Worm (Caenorhabditis elegans) whole organism, L3 larva: ENCODE measurements around the gene Y62H9A.9.

Experiments
- ceh-16 ChIP-seq: sonication (generic microtip); optimal IDR thresholded peaks from 2 replicates; lab custom pipeline; 2017; ENCODE audit warnings: missing biosample characterization, missing genetic modification characterization
- ceh-28 ChIP-seq: fragments of 150-350 bp; optimal IDR thresholded peaks from 2 replicates; lab custom pipeline; 2014; ENCODE audit warnings: missing biosample characterization, missing genetic modification reagents, missing genetic modification characterization
- ceh-82 ChIP-seq: fragments of 150-350 bp; optimal IDR thresholded peaks from 2 replicates; lab custom pipeline; 2014; ENCODE audit warnings: missing biosample characterization, missing genetic modification characterization
- daf-12 ChIP-seq: fragments of 150-350 bp; optimal IDR thresholded peaks from 2 replicates; lab custom pipeline; 2014; ENCODE audit warnings: missing biosample characterization, missing genetic modification reagents, missing genetic modification characterization
- egl-27 ChIP-seq: sonication (generic microtip); optimal IDR thresholded peaks from 4 replicates; lab custom pipeline; 2017; ENCODE audit warnings: missing biosample characterization, missing genetic modification reagents, missing genetic modification characterization
- egl-5 ChIP-seq: fragments of 150-350 bp; optimal IDR thresholded peaks from 2 replicates; lab custom pipeline; 2017; ENCODE audit warnings: missing biosample characterization, missing genetic modification reagents, missing genetic modification characterization, inconsistent platforms
- elt-2 ChIP-seq: sonication (generic microtip); optimal IDR thresholded peaks from 2 replicates; lab custom pipeline; 2016; ENCODE audit warnings: missing genetic modification reagents, mild to moderate bottlenecking, missing genetic modification characterization, missing compliant biosample characterization
- elt-3 ChIP-seq, 3 experiments: fragments of 150-350 bp in 1 of 3; sonication (generic microtip) in 2 of 3; optimal IDR thresholded peaks; 2 replicates in 2 of 3; 4 replicates in 1 of 3; lab custom pipeline; 2014 to 2017; ENCODE audit warnings: missing biosample characterization in 3 of 3, missing genetic modification characterization in 3 of 3
- fkh-10 ChIP-seq: sonication (generic microtip); optimal IDR thresholded peaks from 2 replicates; lab custom pipeline; 2017; ENCODE audit warnings: missing biosample characterization, missing genetic modification reagents, missing genetic modification characterization
- fkh-2 ChIP-seq: fragments of 150-350 bp; optimal IDR thresholded peaks from 2 replicates; lab custom pipeline; 2014; ENCODE audit warnings: missing biosample characterization, missing genetic modification reagents, missing genetic modification characterization
- fos-1 ChIP-seq: fragments of 150-350 bp; optimal IDR thresholded peaks from 2 replicates; lab custom pipeline; 2014; ENCODE audit warnings: missing biosample characterization, missing genetic modification characterization
- hmg-11 ChIP-seq: sonication (generic microtip); optimal IDR thresholded peaks from 2 replicates; lab custom pipeline; 2016; ENCODE audit warnings: missing genetic modification characterization, missing compliant biosample characterization
- jun-1 ChIP-seq: fragments of 150-350 bp; optimal IDR thresholded peaks from 2 replicates; lab custom pipeline; 2014; ENCODE audit warnings: missing biosample characterization, missing genetic modification reagents, missing genetic modification characterization
- lin-15B ChIP-seq: fragments of 150-350 bp; optimal IDR thresholded peaks from 2 replicates; lab custom pipeline; 2014; ENCODE audit warnings: missing biosample characterization, missing genetic modification characterization
- lin-39 ChIP-seq: fragments of 150-350 bp; optimal IDR thresholded peaks from 2 replicates; lab custom pipeline; 2018; ENCODE audit warnings: missing biosample characterization, missing genetic modification reagents, missing genetic modification characterization
- lsy-12 ChIP-seq: sonication (generic microtip); optimal IDR thresholded peaks from 2 replicates; lab custom pipeline; 2016; ENCODE audit warnings: mild to moderate bottlenecking, missing genetic modification characterization, missing compliant biosample characterization
- mml-1 ChIP-seq: fragments of 150-350 bp; sonication (generic microtip); optimal IDR thresholded peaks from 3 replicates; lab custom pipeline; 2014; ENCODE audit warnings: missing biosample characterization, missing genetic modification characterization
- nfya-1 ChIP-seq: sonication (generic microtip); optimal IDR thresholded peaks from 2 replicates; lab custom pipeline; 2017; ENCODE audit warnings: missing genetic modification characterization, mild to moderate bottlenecking, missing compliant biosample characterization, antibody characterized with exemption, moderate library complexity; ENCODE audit not compliant: insufficient read depth
- nhr-11 ChIP-seq: fragments of 150-350 bp; optimal IDR thresholded peaks from 2 replicates; lab custom pipeline; 2014; ENCODE audit warnings: missing biosample characterization, missing genetic modification characterization
- nhr-12 ChIP-seq: fragments of 150-350 bp; optimal IDR thresholded peaks from 2 replicates; lab custom pipeline; 2014; ENCODE audit warnings: missing biosample characterization, missing genetic modification characterization
- nhr-23 ChIP-seq: fragments of 150-350 bp; optimal IDR thresholded peaks from 2 replicates; lab custom pipeline; 2014; ENCODE audit warnings: missing biosample characterization, missing genetic modification reagents, missing genetic modification characterization
- nhr-25 ChIP-seq: sonication (generic microtip); optimal IDR thresholded peaks from 2 replicates; lab custom pipeline; 2017; ENCODE audit warnings: missing biosample characterization, missing genetic modification characterization
- nhr-28 ChIP-seq: fragments of 150-350 bp; optimal IDR thresholded peaks from 2 replicates; lab custom pipeline; 2014; ENCODE audit warnings: missing biosample characterization, missing genetic modification characterization
- nhr-43 ChIP-seq: sonication (generic microtip); optimal IDR thresholded peaks from 2 replicates; lab custom pipeline; 2016; ENCODE audit warnings: mild to moderate bottlenecking, missing genetic modification characterization, missing compliant biosample characterization; ENCODE audit not compliant: poor library complexity, severe bottlenecking
- nhr-67 ChIP-seq: fragments of 150-350 bp; optimal IDR thresholded peaks from 2 replicates; lab custom pipeline; 2014; ENCODE audit warnings: missing biosample characterization, missing genetic modification characterization
- nhr-77 ChIP-seq: fragments of 150-350 bp; optimal IDR thresholded peaks from 2 replicates; lab custom pipeline; 2014; ENCODE audit warnings: missing biosample characterization, missing genetic modification characterization
- pha-4 ChIP-seq: fragments of 150-350 bp; optimal IDR thresholded peaks from 2 replicates; lab custom pipeline; 2014; ENCODE audit warnings: missing biosample characterization, missing genetic modification reagents, missing genetic modification characterization
- pqm-1 ChIP-seq: fragments of 150-350 bp; optimal IDR thresholded peaks from 2 replicates; lab custom pipeline; 2017; ENCODE audit warnings: missing biosample characterization, missing genetic modification characterization, inconsistent platforms
- skn-1 ChIP-seq: fragments of 150-350 bp; optimal IDR thresholded peaks from 2 replicates; lab custom pipeline; 2014; ENCODE audit warnings: missing biosample characterization, missing genetic modification characterization
- snpc-4 ChIP-seq: fragments of 150-350 bp; optimal IDR thresholded peaks from 2 replicates; lab custom pipeline; 2014; ENCODE audit warnings: missing biosample characterization, missing genetic modification characterization
- tbx-2 ChIP-seq: sonication (generic microtip); optimal IDR thresholded peaks from 2 replicates; lab custom pipeline; 2016; ENCODE audit warnings: mild to moderate bottlenecking, missing genetic modification characterization, missing compliant biosample characterization
- unc-62 ChIP-seq: fragments of 150-350 bp; sonication (generic microtip); optimal IDR thresholded peaks from 4 replicates; lab custom pipeline; 2014; ENCODE audit warnings: missing biosample characterization, missing genetic modification reagents, missing genetic modification characterization
- zag-1 ChIP-seq: fragments of 150-350 bp; optimal IDR thresholded peaks from 2 replicates; lab custom pipeline; 2014; ENCODE audit warnings: missing biosample characterization, missing genetic modification characterization
- ztf-11 ChIP-seq: fragments of 150-350 bp; optimal IDR thresholded peaks from 2 replicates; lab custom pipeline; 2014; ENCODE audit warnings: missing biosample characterization, missing genetic modification characterization
- ztf-4 ChIP-seq: fragments of 150-350 bp; optimal IDR thresholded peaks from 2 replicates; lab custom pipeline; 2014; ENCODE audit warnings: missing biosample characterization, missing genetic modification characterization

Gene Y62H9A.9

DNA sequence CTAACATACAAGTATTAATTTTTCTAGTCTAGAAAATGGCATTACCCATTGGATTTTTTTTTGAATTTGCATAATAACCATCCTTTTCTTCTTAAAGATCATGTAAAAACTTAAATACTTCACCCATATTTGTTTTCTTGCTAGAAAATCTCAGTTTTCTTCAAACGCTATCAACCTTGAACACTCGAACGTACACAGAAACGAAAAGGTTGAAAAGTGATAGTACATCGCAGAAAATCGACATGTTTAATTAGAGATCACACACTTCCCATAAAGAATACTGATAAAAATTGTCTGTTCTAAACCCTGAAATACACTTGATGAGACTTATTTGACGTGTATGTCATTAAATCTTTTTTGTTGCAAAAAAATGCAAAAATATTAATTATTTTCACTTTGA lies 29.6 kb upstream of the Y62H9A.9 start, which contains the start of gene F55G7.4:
F55G7.4 (plus strand) TSS at position 301 of the 400 bp plus-strand sequence.
- TF ChIP-seq fkh-10 (no peak), nhr-67 (tag; lab: Kevin White, UChicago) (no peak), unc-62 (GFP tag; lab: Kevin White, UChicago) (no peak), egl-27 (tag; lab: Kevin White, UChicago) (no peak), mml-1 (no peak), ceh-16 (tag; lab: Kevin White, UChicago) (no peak), nhr-25 (tag; lab: Kevin White, UChicago) (no peak), ceh-82 (tag; lab: Kevin White, UChicago) (no peak), ztf-4 (tag; lab: Kevin White, UChicago) (no peak), nhr-12 (tag; lab: Kevin White, UChicago) (no peak), nhr-28 (tag; lab: Kevin White, UChicago) (no peak), fkh-2 (tag; lab: Kevin White, UChicago) (no peak), lin-39 (no peak), daf-12 (tag; lab: Kevin White, UChicago) (no peak)

DNA sequence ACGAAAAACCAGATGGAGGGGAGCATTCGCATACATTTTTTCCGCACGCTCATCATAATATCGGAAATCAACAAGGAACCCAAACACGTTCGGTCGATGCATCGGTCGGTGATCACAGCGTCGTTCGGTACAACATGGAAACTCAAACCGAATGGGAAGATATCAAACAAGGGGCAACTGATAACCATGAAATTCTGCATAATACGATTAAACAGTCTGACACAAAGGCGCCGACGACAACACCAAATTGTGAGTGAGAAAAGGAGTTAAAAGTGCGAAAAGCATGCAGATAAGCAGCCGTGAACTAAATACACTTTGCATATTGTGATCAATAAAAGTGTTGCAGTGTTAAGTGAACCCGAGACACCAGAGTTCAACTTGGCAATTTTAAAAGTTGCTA lies 27.3 kb upstream of the Y62H9A.9 start:
- TF ChIP-seq ztf-4 (tag; lab: Kevin White, UChicago) (no peak), ztf-11 (tag; lab: Kevin White, UChicago) (no peak), tbx-2 (tag; lab: Kevin White, UChicago) (no peak), pqm-1 (peak; percentile 3), elt-2 (tag; lab: Kevin White, UChicago) (peak; percentile 77)

DNA sequence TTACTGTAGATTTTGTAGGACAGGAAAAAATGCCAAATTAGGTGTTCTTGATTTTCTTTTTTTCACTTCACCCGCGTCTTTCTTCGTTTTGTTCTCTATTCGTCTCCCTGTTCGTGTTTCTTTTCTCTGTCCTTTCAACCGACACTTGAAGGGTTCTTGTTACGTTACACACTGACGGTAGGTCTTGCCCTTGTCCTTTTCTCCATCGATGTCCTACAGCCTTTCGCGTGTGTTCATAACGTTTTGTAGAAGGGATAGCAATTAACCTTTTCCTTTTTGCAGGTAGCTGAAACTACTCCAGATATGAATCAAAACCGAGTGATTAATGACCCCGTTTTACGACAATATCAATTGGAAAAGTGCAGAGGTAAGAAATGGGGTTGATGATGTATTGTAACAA lies 26.2 kb upstream of the Y62H9A.9 start, which contains the start of gene F55G7.1:
F55G7.1 (plus strand) TSS at position 276 of the 400 bp plus-strand sequence.
- TF ChIP-seq jun-1 (tag; lab: Kevin White, UChicago) (peak; percentile 20), egl-5 (tag; lab: Kevin White, UChicago) (no peak), ceh-28 (peak; percentile 74), ceh-82 (tag; lab: Kevin White, UChicago) (peak; percentile 43), snpc-4 (tag; lab: Kevin White, UChicago) (peak; percentile 86), nhr-25 (tag; lab: Kevin White, UChicago) (peak; percentile 83), daf-12 (tag; lab: Kevin White, UChicago) (no peak), lin-15B (tag; lab: Kevin White, UChicago) (no peak), elt-2 (tag; lab: Kevin White, UChicago) (peak; percentile 28), lsy-12 (tag; lab: Kevin White, UChicago) (peak; percentile 9), nhr-77 (tag; lab: Kevin White, UChicago) (peak; percentile 82), elt-3 (tag; optimal IDR thresholded peaks at IDR 0.05; lab: Kevin White, UChicago) (peak in 1 of 3 experiments; percentile 37), nhr-43 (tag; lab: Kevin White, UChicago) (peak; percentile 71), nfya-1 (tag; lab: Kevin White, UChicago) (peak; percentile 25), pha-4 (tag; lab: Kevin White, UChicago) (no peak), skn-1 (tag; lab: Kevin White, UChicago) (peak; percentile 19), mml-1 (no peak), nhr-11 (tag; lab: Kevin White, UChicago) (no peak), hmg-11 (tag; lab: Kevin White, UChicago) (peak; percentile 20), tbx-2 (tag; lab: Kevin White, UChicago) (peak; percentile 66), zag-1 (tag; lab: Kevin White, UChicago) (no peak)
- TF ChIP-seq, all 47 proteins: peak for 14

DNA sequence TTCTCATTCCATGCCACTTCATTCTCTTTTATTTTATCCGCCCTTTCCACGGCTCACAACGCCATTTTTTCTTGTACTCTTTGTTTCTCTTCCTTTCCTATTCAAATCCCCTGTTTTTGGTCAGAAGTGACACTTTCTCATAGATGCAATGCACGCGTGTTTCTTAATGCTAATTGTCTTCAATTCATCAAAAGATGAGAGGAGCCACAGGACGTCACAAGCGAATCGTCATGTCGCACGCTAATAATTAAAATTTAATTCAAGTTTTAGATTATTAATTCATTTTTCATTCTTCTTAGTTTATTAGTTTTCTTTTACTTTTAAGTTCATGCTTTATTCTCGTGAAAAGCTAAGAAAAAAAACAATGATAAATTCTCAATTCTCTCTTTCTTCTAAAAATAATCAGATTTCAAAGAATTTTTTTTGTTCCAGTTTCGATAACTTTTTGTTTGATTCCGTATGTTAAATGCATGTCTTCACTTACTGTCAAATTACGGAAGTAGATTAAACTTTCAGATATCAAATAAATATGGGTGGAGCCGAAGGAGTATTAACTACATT lies 22.9 kb upstream of the Y62H9A.9 start, which contains the start of gene Y62H9A.14:
Y62H9A.14 (plus strand) TSS at position 511 of the 561 bp plus-strand sequence.
- TF ChIP-seq lsy-12 (tag; lab: Kevin White, UChicago) (no peak), nhr-12 (tag; lab: Kevin White, UChicago) (no peak), mml-1 (no peak), nhr-43 (tag; lab: Kevin White, UChicago) (no peak), egl-27 (tag; lab: Kevin White, UChicago) (no peak), skn-1 (tag; lab: Kevin White, UChicago) (no peak), snpc-4 (tag; lab: Kevin White, UChicago) (no peak), ceh-82 (tag; lab: Kevin White, UChicago) (no peak), fos-1 (tag; lab: Kevin White, UChicago) (no peak), elt-2 (tag; lab: Kevin White, UChicago) (no peak), nhr-23 (tag; lab: Kevin White, UChicago) (no peak)
